Fruit fly (Drosophila melanogaster): ENCODE data around the gene gzl.

Gene gzl

dm6 chr3R:6426173-6426899 lies 43.6 kb downstream of the gzl start:
- no peak for TF ChIP-seq Dll (optimal IDR thresholded peaks at IDR 0.05)
- no peak for TF ChIP-seq EcR (GFP tag; optimal IDR thresholded peaks at IDR 0.05)
- TF ChIP-seq CG8478 (optimal IDR thresholded peaks at IDR 0.05), result no peak
- no peak for TF ChIP-seq psq (optimal IDR thresholded peaks at IDR 0.05)
- no peak for TF ChIP-seq pan (optimal IDR thresholded peaks at IDR 0.05)
- TF ChIP-seq usp (GFP tag; optimal IDR thresholded peaks at IDR 0.05), result no peak

- TF ChIP-seq EcR (GFP tag; optimal IDR thresholded peaks at IDR 0.05) (no peak), CG8478 (optimal IDR thresholded peaks at IDR 0.05) (no peak), usp (GFP tag; optimal IDR thresholded peaks at IDR 0.05) (no peak), pan (optimal IDR thresholded peaks at IDR 0.05) (no peak), psq (optimal IDR thresholded peaks at IDR 0.05) (no peak), Dll (optimal IDR thresholded peaks at IDR 0.05) (no peak)
These were observed 45.1 kb downstream of the gzl start for dm6 chr3R:6427619-6428378.

dm6 chr3R:6428935-6429334 lies 46.2 kb downstream of the gzl start:
- no peak for TF ChIP-seq CG8478 (optimal IDR thresholded peaks at IDR 0.05)
- TF ChIP-seq usp (GFP tag; optimal IDR thresholded peaks at IDR 0.05), result no peak
- no peak for TF ChIP-seq EcR (GFP tag; optimal IDR thresholded peaks at IDR 0.05)
- no peak for TF ChIP-seq pan (optimal IDR thresholded peaks at IDR 0.05)
- no peak for TF ChIP-seq Dll (optimal IDR thresholded peaks at IDR 0.05)
- TF ChIP-seq psq (optimal IDR thresholded peaks at IDR 0.05), result no peak

dm6 chr3R:6429706-6430105 lies 47.0 kb downstream of the gzl start:
- no peak for TF ChIP-seq CG8478 (optimal IDR thresholded peaks at IDR 0.05)
- no peak for TF ChIP-seq pan (optimal IDR thresholded peaks at IDR 0.05)
- no peak for TF ChIP-seq EcR (GFP tag; optimal IDR thresholded peaks at IDR 0.05)
- no peak for TF ChIP-seq usp (GFP tag; optimal IDR thresholded peaks at IDR 0.05)
- no peak for TF ChIP-seq Dll (optimal IDR thresholded peaks at IDR 0.05)
- no peak for TF ChIP-seq psq (optimal IDR thresholded peaks at IDR 0.05)

- TF ChIP-seq Dll (optimal IDR thresholded peaks at IDR 0.05), result no peak
- TF ChIP-seq pan (optimal IDR thresholded peaks at IDR 0.05), result no peak
- no peak for TF ChIP-seq CG8478 (optimal IDR thresholded peaks at IDR 0.05)
- no peak for TF ChIP-seq usp (GFP tag; optimal IDR thresholded peaks at IDR 0.05)
- TF ChIP-seq EcR (GFP tag; optimal IDR thresholded peaks at IDR 0.05), result no peak
- TF ChIP-seq psq (optimal IDR thresholded peaks at IDR 0.05), result no peak
These were observed 47.5 kb downstream of the gzl start for dm6 chr3R:6430206-6430605.

- TF ChIP-seq CG8478 (optimal IDR thresholded peaks at IDR 0.05) (no peak), psq (optimal IDR thresholded peaks at IDR 0.05) (no peak), Dll (optimal IDR thresholded peaks at IDR 0.05) (no peak), pan (optimal IDR thresholded peaks at IDR 0.05) (no peak)
These were observed 49.6 kb downstream of the gzl start for dm6 chr3R:6432321-6432720.

- TF ChIP-seq psq (optimal IDR thresholded peaks at IDR 0.05) (no peak), EcR (GFP tag; optimal IDR thresholded peaks at IDR 0.05) (no peak), Dll (optimal IDR thresholded peaks at IDR 0.05) (no peak), usp (GFP tag; optimal IDR thresholded peaks at IDR 0.05) (no peak), CG8478 (optimal IDR thresholded peaks at IDR 0.05) (no peak), pan (optimal IDR thresholded peaks at IDR 0.05) (no peak)
These were observed 50.2 kb downstream of the gzl start for dm6 chr3R:6432784-6433469.

dm6 chr3R:6433885-6434284 lies 51.2 kb downstream of the gzl start:
- no peak for TF ChIP-seq Dll (optimal IDR thresholded peaks at IDR 0.05)
- no peak for TF ChIP-seq CG8478 (optimal IDR thresholded peaks at IDR 0.05)
- no peak for TF ChIP-seq pan (optimal IDR thresholded peaks at IDR 0.05)
- TF ChIP-seq psq (optimal IDR thresholded peaks at IDR 0.05), result no peak
- no peak for TF ChIP-seq usp (GFP tag; optimal IDR thresholded peaks at IDR 0.05)
- TF ChIP-seq EcR (GFP tag; optimal IDR thresholded peaks at IDR 0.05), result no peak

dm6 chr3R:6435219-6435618 lies 52.5 kb downstream of the gzl start:
- TF ChIP-seq psq (optimal IDR thresholded peaks at IDR 0.05) (no peak), pan (optimal IDR thresholded peaks at IDR 0.05) (no peak), Dll (optimal IDR thresholded peaks at IDR 0.05) (no peak), EcR (GFP tag; optimal IDR thresholded peaks at IDR 0.05) (no peak), CG8478 (optimal IDR thresholded peaks at IDR 0.05) (no peak), usp (GFP tag; optimal IDR thresholded peaks at IDR 0.05) (no peak)

dm6 chr3R:6435761-6436318 lies 53.1 kb downstream of the gzl start:
- TF ChIP-seq pan (optimal IDR thresholded peaks at IDR 0.05) (no peak), psq (optimal IDR thresholded peaks at IDR 0.05) (no peak), EcR (GFP tag; optimal IDR thresholded peaks at IDR 0.05) (no peak), usp (GFP tag; optimal IDR thresholded peaks at IDR 0.05) (no peak), Dll (optimal IDR thresholded peaks at IDR 0.05) (no peak), CG8478 (optimal IDR thresholded peaks at IDR 0.05) (no peak)

dm6 chr3R:6436643-6437042 lies 53.9 kb downstream of the gzl start:
- TF ChIP-seq Dll (optimal IDR thresholded peaks at IDR 0.05) (no peak), psq (optimal IDR thresholded peaks at IDR 0.05) (no peak), pan (optimal IDR thresholded peaks at IDR 0.05) (no peak)
